Worm (Caenorhabditis elegans) whole organism, L4 larva: Measurements from ENCODE around the gene F10C2.3.

Source experiments
- ctbp-1 ChIP-seq: fragments of 200-800 bp; sonication (Bioruptor generic); IDR thresholded peaks from 2 replicates; pipeline ENCODE4 v1.3.6; 2022; ENCODE audit warnings: missing genetic modification reagents, missing genetic modification characterization, missing compliant biosample characterization
- dpl-1 ChIP-seq: fragments of 150-350 bp; optimal IDR thresholded peaks from 2 replicates; lab custom pipeline; 2014; ENCODE audit warnings: missing biosample characterization, missing genetic modification reagents, missing genetic modification characterization
- nhr-28 ChIP-seq: fragments of 150-350 bp; optimal IDR thresholded peaks from 2 replicates; lab custom pipeline; 2014; ENCODE audit warnings: missing biosample characterization, missing genetic modification characterization
- unc-130 ChIP-seq: sonication (generic microtip); optimal IDR thresholded peaks from 2 replicates; lab custom pipeline; 2016; ENCODE audit warnings: missing genetic modification reagents, missing genetic modification characterization, missing compliant biosample characterization
- unc-39 ChIP-seq: sonication (generic microtip); optimal IDR thresholded peaks from 2 replicates; lab custom pipeline; 2017; ENCODE audit warnings: missing biosample characterization, missing genetic modification characterization
- unc-62 ChIP-seq, 3 experiments: fragments of 150-350 bp in 1 of 3; sonication (generic microtip); optimal IDR thresholded peaks in 2 of 3; peaks in 1 of 3; 1 replicate in 1 of 3; 2 replicates in 2 of 3; lab custom pipeline; 2014 to 2017; ENCODE audit warnings: missing biosample characterization in 3 of 3, missing genetic modification characterization in 3 of 3, missing genetic modification reagents in 3 of 3, missing genotype in 1 of 3

DNA sequence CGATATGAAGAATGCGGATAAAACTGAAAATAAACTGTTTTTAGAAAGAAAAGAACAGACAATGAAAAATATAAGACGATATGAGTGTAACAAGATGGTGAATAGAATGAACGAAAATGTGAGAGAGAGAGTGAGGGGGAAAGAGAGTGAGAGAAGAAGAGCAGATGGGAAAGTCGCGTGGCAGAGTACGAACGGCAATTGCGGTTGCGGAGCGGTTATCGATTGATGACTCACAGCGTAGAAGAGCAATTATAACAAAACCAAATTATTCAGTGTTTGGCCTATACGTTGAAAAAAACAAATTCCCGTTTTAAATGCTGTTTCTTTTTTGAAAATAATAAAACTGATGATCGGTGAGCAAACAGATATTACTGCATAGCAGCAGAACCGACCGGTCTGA, 45.2 kb downstream of the F10C2.3 start, which contains the start of gene pqn-53:
- TF ChIP-seq nhr-28 (tag; lab: Kevin White, UChicago) (peak; percentile 26), ctbp-1 (GFP tag; lab: Robert Waterston, UW) (no peak), dpl-1 (no peak), unc-130 (GFP tag; lab: Kevin White, UChicago) (no peak), unc-39 (no peak), unc-62 (GFP tag; optimal IDR thresholded peaks at IDR 0.05 in 1 of 2; lab: Kevin White, UChicago) (no peak), unc-62 (tag; optimal IDR thresholded peaks at IDR 0.05; lab: Kevin White, UChicago) (no peak)
